Worm (Caenorhabditis elegans): ENCODE measurements around the gene str-85.

str-85 gene

ce11 chrV:8936791-8937475 is 48.7 kb downstream of the str-85 start:
- TF ChIP-seq sox-2 (GFP tag; IDR thresholded peaks at IDR 0.05) = no peak
- peak; percentile 28 for TF ChIP-seq unc-55 (GFP tag; optimal IDR thresholded peaks at IDR 0.05)
- no peak for TF ChIP-seq ceh-9 (tag; optimal IDR thresholded peaks at IDR 0.05)

ce11 chrV:8936184-8936589 is 49.5 kb downstream of the str-85 start, which contains the start of gene unc-23:
unc-23 (plus strand) TSS chrV:8936359.
- TF ChIP-seq pros-1 (tag; optimal IDR thresholded peaks at IDR 0.05) (no peak), pha-2 (tag; optimal IDR thresholded peaks at IDR 0.05) (no peak), unc-86 (tag; optimal IDR thresholded peaks at IDR 0.05) (no peak), mec-3 (tag; optimal IDR thresholded peaks at IDR 0.05; ENCODE audit: borderline replicate concordance) (no peak), pag-3 (tag; optimal IDR thresholded peaks at IDR 0.05; ENCODE audit: borderline replicate concordance) (no peak), ceh-31 (tag; optimal IDR thresholded peaks at IDR 0.05) (peak; percentile 36), pha-4 (tag; optimal IDR thresholded peaks at IDR 0.05) (no peak), ceh-48 (tag; optimal IDR thresholded peaks at IDR 0.05) (no peak), lin-11 (tag; optimal IDR thresholded peaks at IDR 0.05) (no peak), fkh-10 (GFP tag; optimal IDR thresholded peaks at IDR 0.05) (no peak), ets-4 (tag; optimal IDR thresholded peaks at IDR 0.05) (peak; percentile 60), tbx-2 (tag; optimal IDR thresholded peaks at IDR 0.05) (peak; percentile 23), syd-9 (tag; optimal IDR thresholded peaks at IDR 0.05) (no peak), C08G9.2 (tag; optimal IDR thresholded peaks at IDR 0.05) (peak; percentile 23), pat-9 (tag; optimal IDR thresholded peaks at IDR 0.05) (peak; percentile 38), fkh-6 (tag; optimal IDR thresholded peaks at IDR 0.05) (no peak), tbx-7 (tag; optimal IDR thresholded peaks at IDR 0.05) (no peak), ttx-3 (tag; optimal IDR thresholded peaks at IDR 0.05) (no peak), ceh-6 (GFP tag; optimal IDR thresholded peaks at IDR 0.05) (no peak), nhr-232 (tag; optimal IDR thresholded peaks at IDR 0.05) (no peak), zip-5 (tag; optimal IDR thresholded peaks at IDR 0.05) (no peak), ahr-1 (tag; optimal IDR thresholded peaks at IDR 0.05) (no peak), ceh-22 (tag; optimal IDR thresholded peaks at IDR 0.05) (no peak), nfya-1 (tag; optimal IDR thresholded peaks at IDR 0.05) (peak; percentile 79), hlh-13 (GFP tag; optimal IDR thresholded peaks at IDR 0.05) (no peak), hlh-15 (tag; optimal IDR thresholded peaks at IDR 0.05) (no peak), ceh-18 (tag; optimal IDR thresholded peaks at IDR 0.05) (peak; percentile 83), madf-2 (tag; optimal IDR thresholded peaks at IDR 0.05) (no peak), hlh-6 (tag; optimal IDR thresholded peaks at IDR 0.05) (no peak), ref-2 (tag; optimal IDR thresholded peaks at IDR 0.05) (peak; percentile 54), npax-4 (tag; optimal IDR thresholded peaks at IDR 0.05) (no peak), sox-2 (GFP tag; IDR thresholded peaks at IDR 0.05) (no peak), K02D7.2 (tag; optimal IDR thresholded peaks at IDR 0.05) (no peak), fax-1 (tag; optimal IDR thresholded peaks at IDR 0.05) (no peak), ceh-34 (tag; optimal IDR thresholded peaks at IDR 0.05) (peak; percentile 11), T23F11.4 (GFP tag; optimal IDR thresholded peaks at IDR 0.05) (no peak), ceh-30 (tag; optimal IDR thresholded peaks at IDR 0.05) (no peak), F13H6.1 (tag; optimal IDR thresholded peaks at IDR 0.05) (peak; percentile 26), Y22D7AL.16 (tag; optimal IDR thresholded peaks at IDR 0.05) (no peak), odd-2 (tag; optimal IDR thresholded peaks at IDR 0.05) (no peak), sox-4 (tag; optimal IDR thresholded peaks at IDR 0.05) (no peak), ceh-9 (tag; optimal IDR thresholded peaks at IDR 0.05) (no peak), ztf-16 (tag; optimal IDR thresholded peaks at IDR 0.05) (no peak), pqm-1 (tag; optimal IDR thresholded peaks at IDR 0.05) (no peak), ceh-24 (tag; optimal IDR thresholded peaks at IDR 0.05) (no peak), ceh-45 (GFP tag; IDR thresholded peaks at IDR 0.05) (no peak), unc-55 (GFP tag; optimal IDR thresholded peaks at IDR 0.05) (peak; percentile 86), ceh-19 (GFP tag; optimal IDR thresholded peaks at IDR 0.05) (no peak), C38D4.7 (GFP tag; optimal IDR thresholded peaks at IDR 0.05) (no peak), unc-42 (tag; optimal IDR thresholded peaks at IDR 0.05) (no peak)

Measured in whole organism, late embryonic.